Fruit fly (Drosophila melanogaster): Measurements from ENCODE around the gene CG32537.

CG32537 gene

dm6 chrX:19247200-19248052, 28.9 kb downstream of the CG32537 start, which contains the start of gene CG7992:
TSS of gene CG7992 (minus strand) at chrX:19247250.
- peak; percentile 90 for TF ChIP-seq noc (tag; optimal IDR thresholded peaks at IDR 0.05)

- TF ChIP-seq noc (tag; optimal IDR thresholded peaks at IDR 0.05) = peak; percentile 31
Observed at dm6 chrX:19243379-19243834, 32.9 kb downstream of the CG32537 start, which contains the start of gene CG7889. TSS of gene CG7889 (plus strand) at chrX:19243631.

- no peak for TF ChIP-seq noc (tag; optimal IDR thresholded peaks at IDR 0.05)
Observed at dm6 chrX:19241790-19242373, 34.5 kb downstream of the CG32537 start, which contains the start of gene CG14196. TSS of gene CG14196 (minus strand) at chrX:19241840.

- no peak for TF ChIP-seq noc (tag; optimal IDR thresholded peaks at IDR 0.05)
Observed at dm6 chrX:19240230-19240839, 36.0 kb downstream of the CG32537 start.

- no peak for TF ChIP-seq noc (tag; optimal IDR thresholded peaks at IDR 0.05)
Observed at dm6 chrX:19239365-19239764, 37.0 kb downstream of the CG32537 start.

dm6 chrX:19238613-19239012, 37.7 kb downstream of the CG32537 start:
- TF ChIP-seq noc (tag; optimal IDR thresholded peaks at IDR 0.05) = no peak

dm6 chrX:19229855-19230433, 46.4 kb downstream of the CG32537 start:
- no peak for TF ChIP-seq noc (tag; optimal IDR thresholded peaks at IDR 0.05)

- TF ChIP-seq noc (tag; optimal IDR thresholded peaks at IDR 0.05) = no peak
Observed at dm6 chrX:19225304-19225640, 51.1 kb downstream of the CG32537 start.

dm6 chrX:19224580-19225303, 51.6 kb downstream of the CG32537 start:
- no peak for TF ChIP-seq noc (tag; optimal IDR thresholded peaks at IDR 0.05)

Data from whole organism, larva.